Worm (Caenorhabditis elegans): ENCODE results near the gene C01B9.1.

DNA sequence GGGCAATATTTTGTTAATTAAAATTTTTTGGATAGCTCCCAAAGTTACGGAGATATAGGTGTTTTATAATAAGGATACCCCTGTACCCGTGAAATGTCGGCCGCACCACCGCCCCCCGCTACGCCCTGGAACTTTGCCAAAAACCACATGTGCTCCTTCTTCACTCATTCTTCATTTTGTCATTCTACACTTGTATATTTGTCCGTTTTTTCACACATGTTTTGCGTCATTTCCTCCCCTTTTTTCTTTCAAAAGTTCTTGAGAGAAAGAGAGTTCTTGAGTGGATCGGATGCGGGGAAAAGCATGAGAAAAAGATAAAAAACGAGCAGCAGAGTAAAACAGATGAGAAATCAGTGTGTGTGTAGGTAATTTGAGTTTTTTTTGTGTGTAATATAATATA is 17.4 kb downstream of the C01B9.1 start:
- TF ChIP-seq hmg-4 (GFP tag; optimal IDR thresholded peaks at IDR 0.05) (no peak), ceh-36 (tag; optimal IDR thresholded peaks at IDR 0.05) (no peak), pes-1 (GFP tag; IDR thresholded peaks at IDR 0.05) (no peak), flt-1 (GFP tag; IDR thresholded peaks at IDR 0.05) (no peak), ets-7 (tag; optimal IDR thresholded peaks at IDR 0.05) (no peak), aly-1 (tag; optimal IDR thresholded peaks at IDR 0.05) (no peak)
